Worm (Caenorhabditis elegans): ENCODE data around the gene tmem-131.
A peak's percentile ranks its signal among the peaks of the same experiment; 100 is the strongest.

Gene tmem-131

ce11 chrIII:4967236-4967635 lies 30.7 kb downstream of the tmem-131 start:
- TF ChIP-seq F37B4.10 (GFP tag; IDR thresholded peaks at IDR 0.05): no peak
- TF ChIP-seq die-1 (tag; optimal IDR thresholded peaks at IDR 0.05): no peak
- TF ChIP-seq attf-5 (GFP tag; optimal IDR thresholded peaks at IDR 0.05): no peak
- no peak for TF ChIP-seq egl-18 (GFP tag; IDR thresholded peaks at IDR 0.05)
- no peak for TF ChIP-seq sptf-2 (GFP tag; optimal IDR thresholded peaks at IDR 0.05)
- TF ChIP-seq F39B2.1 (GFP tag; IDR thresholded peaks at IDR 0.05): no peak
- no peak for TF ChIP-seq ztf-6 (GFP tag; IDR thresholded peaks at IDR 0.05)

- TF ChIP-seq dpff-1 (tag; optimal IDR thresholded peaks at IDR 0.05) (no peak), dpl-1 (GFP tag; optimal IDR thresholded peaks at IDR 0.05) (no peak), F57A8.1 (GFP tag; optimal IDR thresholded peaks at IDR 0.05) (no peak), chd-7 (tag; optimal IDR thresholded peaks at IDR 0.05) (no peak)
Observed at ce11 chrIII:4965271-4965670, 32.7 kb downstream of the tmem-131 start, which contains the start of gene nca-2. Gene nca-2 (plus strand): TSS chrIII:4965571.

- no peak for TF ChIP-seq mes-4 (tag; optimal IDR thresholded peaks at IDR 0.05)
- TF ChIP-seq let-607 (tag; optimal IDR thresholded peaks at IDR 0.05): peak in 1 of 2 experiments; percentile 22
- TF ChIP-seq atf-7 (tag; optimal IDR thresholded peaks at IDR 0.05): no peak
- no peak for TF ChIP-seq B0035.1 (tag; optimal IDR thresholded peaks at IDR 0.05)
- no peak for TF ChIP-seq dpff-1 (tag; optimal IDR thresholded peaks at IDR 0.05)
- TF ChIP-seq nfya-2 (GFP tag; IDR thresholded peaks at IDR 0.05): no peak
- TF ChIP-seq attf-5 (GFP tag; optimal IDR thresholded peaks at IDR 0.05): peak; percentile 91
- no peak for TF ChIP-seq Y53F4B.3 (GFP tag; IDR thresholded peaks at IDR 0.05)
- no peak for TF ChIP-seq B0019.2 (GFP tag; conservative IDR thresholded peaks at IDR 0.05)
- TF ChIP-seq T07F8.4 (tag; optimal IDR thresholded peaks at IDR 0.05): no peak
- TF ChIP-seq snpc-1.1 (tag; optimal IDR thresholded peaks at IDR 0.05; ENCODE audit: insufficient read depth): no peak
- no peak for TF ChIP-seq T26A5.8 (tag; optimal IDR thresholded peaks at IDR 0.05)
- peak; percentile 20 for TF ChIP-seq pha-4 (tag; optimal IDR thresholded peaks at IDR 0.05)
- no peak for TF ChIP-seq nhr-27 (tag; optimal IDR thresholded peaks at IDR 0.05)
- peak; percentile 56 for TF ChIP-seq repo-1 (tag; optimal IDR thresholded peaks at IDR 0.05)
- TF ChIP-seq cebp-2 (GFP tag; IDR thresholded peaks at IDR 0.05): no peak
- TF ChIP-seq pbrm-1 (GFP tag; IDR thresholded peaks at IDR 0.05): peak; percentile 73
- TF ChIP-seq zfh-2 (GFP tag; conservative IDR thresholded peaks at IDR 0.05): no peak
- peak; percentile 97 for TF ChIP-seq dpl-1 (GFP tag; optimal IDR thresholded peaks at IDR 0.05)
- peak; percentile 86 for TF ChIP-seq lin-40 (tag; optimal IDR thresholded peaks at IDR 0.05)
- no peak for TF ChIP-seq mel-28 (tag; optimal IDR thresholded peaks at IDR 0.05; ENCODE audit: borderline replicate concordance)
- no peak for TF ChIP-seq F39B2.1 (GFP tag; IDR thresholded peaks at IDR 0.05)
- TF ChIP-seq lin-54 (GFP tag; optimal IDR thresholded peaks at IDR 0.05): peak; percentile 100
- TF ChIP-seq gei-17 (GFP tag; optimal IDR thresholded peaks at IDR 0.05): no peak
- peak; percentile 85 for TF ChIP-seq hmg-20 (GFP tag; IDR thresholded peaks at IDR 0.05)
- TF ChIP-seq nfyb-1 (GFP tag; IDR thresholded peaks at IDR 0.05): no peak
- TF ChIP-seq mxl-1 (tag; optimal IDR thresholded peaks at IDR 0.05): no peak
- TF ChIP-seq ceh-91 (GFP tag; IDR thresholded peaks at IDR 0.05): peak; percentile 61; the same call in 1 of the 2 replicates
- TF ChIP-seq unc-130 (GFP tag; optimal IDR thresholded peaks at IDR 0.05): peak; percentile 48
- no peak for TF ChIP-seq F57C9.4 (tag; optimal IDR thresholded peaks at IDR 0.05)
- no peak for TF ChIP-seq athp-1 (tag; optimal IDR thresholded peaks at IDR 0.05)
- peak; percentile 93 for TF ChIP-seq efl-1 (GFP tag; optimal IDR thresholded peaks at IDR 0.05)
- TF ChIP-seq snpc-1.3 (tag; optimal IDR thresholded peaks at IDR 0.05; ENCODE audit: insufficient read depth): peak; percentile 54
- TF ChIP-seq attf-3 (GFP tag; conservative IDR thresholded peaks at IDR 0.05): peak; percentile 77
- peak; percentile 67; the same call in 1 of the 2 replicates for TF ChIP-seq ceh-100 (GFP tag; IDR thresholded peaks at IDR 0.05)
- TF ChIP-seq nhr-80 (tag; optimal IDR thresholded peaks at IDR 0.05): peak; percentile 52
- no peak for TF ChIP-seq C17E4.6 (GFP tag; IDR thresholded peaks at IDR 0.05)
- TF ChIP-seq ekl-4 (GFP tag; IDR thresholded peaks at IDR 0.05): no peak
- TF ChIP-seq Y67H2A.10 (GFP tag; conservative IDR thresholded peaks at IDR 0.05): no peak
Observed at ce11 chrIII:4962886-4963285, 35.1 kb downstream of the tmem-131 start, which contains the start of gene C27F2.9. Gene C27F2.9 (minus strand): TSS chrIII:4963044.
